Fruit fly (Drosophila melanogaster) whole organism, embryonic: ENCODE measurements around the gene jagn.

ENCODE experiments used
- CG1024 ChIP-seq: fragments of 200-800 bp; sonication (Bioruptor generic); IDR thresholded peaks from 2 replicates; pipeline ENCODE4 v1.3.6; 2022; ENCODE audit warnings: missing biosample characterization, missing genetic modification characterization
- CG10267 ChIP-seq: fragments of 200-800 bp; sonication (Bioruptor generic); optimal IDR thresholded peaks from 2 replicates; lab custom pipeline; 2018; ENCODE audit warnings: missing biosample characterization, mild to moderate bottlenecking, missing genetic modification characterization, moderate library complexity
- CG11085 ChIP-seq: fragments of 200-800 bp; sonication (Bioruptor generic); IDR thresholded peaks from 2 replicates; pipeline ENCODE4 v1.3.6; 2022; ENCODE audit warnings: missing biosample characterization, missing genetic modification characterization
- CG12219 ChIP-seq: fragments of 200-800 bp; sonication (Bioruptor generic); optimal IDR thresholded peaks from 3 replicates; lab custom pipeline; 2018; ENCODE audit warnings: missing biosample characterization, mild to moderate bottlenecking, missing genetic modification characterization
- CG15269 ChIP-seq: fragments of 200-800 bp; sonication (Bioruptor generic); optimal IDR thresholded peaks from 2 replicates; lab custom pipeline; 2018; ENCODE audit warnings: missing biosample characterization, mild to moderate bottlenecking, missing genetic modification characterization, moderate library complexity
- CG17359 ChIP-seq: fragments of 200-800 bp; sonication (Bioruptor generic); optimal IDR thresholded peaks from 3 replicates; lab custom pipeline; 2018; ENCODE audit warnings: missing biosample characterization, mild to moderate bottlenecking, missing genetic modification characterization, moderate library complexity
- CG1792 ChIP-seq: fragments of 200-800 bp; sonication (Bioruptor generic); optimal IDR thresholded peaks from 2 replicates; lab custom pipeline; 2016; ENCODE audit warnings: missing biosample characterization, missing genetic modification characterization
- CG2678 ChIP-seq: fragments of 200-800 bp; sonication (Bioruptor generic); optimal IDR thresholded peaks from 3 replicates; lab custom pipeline; 2019; ENCODE audit warnings: missing biosample characterization, mild to moderate bottlenecking, missing genetic modification characterization, moderate library complexity
- CG2712 ChIP-seq: fragments of 200-800 bp; optimal IDR thresholded peaks from 3 replicates; lab custom pipeline; 2019; ENCODE audit warnings: missing biosample characterization, mild to moderate bottlenecking, missing genetic modification characterization, moderate library complexity
- CG32532 ChIP-seq: fragments of 200-800 bp; sonication (Bioruptor generic); IDR thresholded peaks from 2 replicates; pipeline ENCODE4 v1.3.6; 2022; ENCODE audit warnings: missing biosample characterization, missing genetic modification characterization
- CG7963 ChIP-seq: fragments of 200-800 bp; sonication (Bioruptor generic); IDR thresholded peaks from 3 replicates; pipeline ENCODE4 v1.3.6; 2022; ENCODE audit warnings: missing biosample characterization, missing genetic modification characterization; ENCODE audit not compliant: partially characterized antibody
- CG8290 ChIP-seq, 3 experiments: fragments of 200-800 bp; sonication (Bioruptor generic); optimal IDR thresholded peaks; 2 replicates each; lab custom pipeline; 2016 to 2019; ENCODE audit warnings: missing biosample characterization in 3 of 3, missing genetic modification characterization in 3 of 3, mild to moderate bottlenecking in 2 of 3, moderate library complexity in 1 of 3
- CG9817 ChIP-seq: fragments of 200-800 bp; sonication (Bioruptor generic); optimal IDR thresholded peaks from 2 replicates; lab custom pipeline; 2018; ENCODE audit warnings: missing biosample characterization, mild to moderate bottlenecking, missing genetic modification characterization, moderate library complexity
- CHES-1-like ChIP-seq: fragments of 200-800 bp; sonication (Bioruptor generic); optimal IDR thresholded peaks from 2 replicates; lab custom pipeline; 2016; ENCODE audit warnings: missing biosample characterization, missing genetic modification characterization
- Dref ChIP-seq: fragments of 200-800 bp; sonication (Bioruptor generic); IDR thresholded peaks from 2 replicates; pipeline ENCODE4 v1.3.6; 2022; ENCODE audit warnings: missing biosample characterization, missing genetic modification characterization
- H2.0 ChIP-seq: fragments of 200-800 bp; sonication (Bioruptor generic); IDR thresholded peaks from 2 replicates; pipeline ENCODE4 v1.3.6; 2022; ENCODE audit warnings: missing biosample characterization, missing genetic modification characterization
- HLHmδ ChIP-seq: fragments of 200-800 bp; sonication (Bioruptor generic); optimal IDR thresholded peaks from 2 replicates; lab custom pipeline; 2018; ENCODE audit warnings: missing biosample characterization, mild to moderate bottlenecking, missing genetic modification characterization, moderate library complexity
- Hmr ChIP-seq: fragments of 200-800 bp; sonication (Bioruptor generic); optimal IDR thresholded peaks from 3 replicates; lab custom pipeline; 2017; ENCODE audit warnings: mild to moderate bottlenecking, missing biosample characterization, missing genetic modification reagents, missing genetic modification characterization
- Lpt ChIP-seq: fragments of >200 bp; optimal IDR thresholded peaks from 2 replicates; lab custom pipeline; 2018; ENCODE audit warnings: missing biosample characterization, missing genetic modification characterization
- Mrtf ChIP-seq: fragments of 200-800 bp; sonication (Bioruptor generic); IDR thresholded peaks from 3 replicates; pipeline ENCODE4 v1.3.6; 2022; ENCODE audit warnings: missing biosample characterization, missing genetic modification characterization
- NC2α ChIP-seq: fragments of 200-800 bp; sonication (Bioruptor generic); optimal IDR thresholded peaks from 2 replicates; lab custom pipeline; 2016; ENCODE audit warnings: missing biosample characterization, missing genetic modification characterization
- Nf-YA ChIP-seq: fragments of 200-800 bp; sonication (Bioruptor generic); IDR thresholded peaks from 2 replicates; pipeline ENCODE4 v1.3.6; 2022; ENCODE audit warnings: missing biosample characterization, missing genetic modification characterization
- PHDP ChIP-seq: fragments of 200-800 bp; sonication (Bioruptor generic); optimal IDR thresholded peaks from 3 replicates; lab custom pipeline; 2018; ENCODE audit warnings: missing biosample characterization, mild to moderate bottlenecking, missing genetic modification characterization, moderate library complexity
- Rfx ChIP-seq: fragments of 200-800 bp; sonication (Bioruptor generic); IDR thresholded peaks from 2 replicates; pipeline ENCODE4 v1.3.6; 2022; ENCODE audit warnings: missing biosample characterization, missing genetic modification characterization
- Usf ChIP-seq: fragments of 200-800 bp; sonication (Bioruptor generic); optimal IDR thresholded peaks from 2 replicates; lab custom pipeline; 2017; ENCODE audit warnings: missing genotype, missing biosample characterization, missing genetic modification characterization
- aop ChIP-seq: fragments of 200-800 bp; sonication (Bioruptor generic); IDR thresholded peaks from 2 replicates; pipeline ENCODE4 v1.3.6; 2022; ENCODE audit warnings: missing biosample characterization, missing genetic modification characterization
- bbx ChIP-seq: fragments of 200-800 bp; sonication (Bioruptor generic); IDR thresholded peaks from 2 replicates; pipeline ENCODE4 v1.3.6; 2022; ENCODE audit warnings: missing biosample characterization, missing genetic modification characterization; ENCODE audit not compliant: partially characterized antibody
- bsh ChIP-seq, 2 experiments: fragments of 200-800 bp; sonication (Bioruptor generic); optimal IDR thresholded peaks; 2 replicates each; lab custom pipeline; 2017 to 2018; ENCODE audit warnings: mild to moderate bottlenecking in 2 of 2, missing biosample characterization in 2 of 2, missing genetic modification characterization in 2 of 2, moderate library complexity in 1 of 2
- chinmo ChIP-seq: fragments of 200-800 bp; sonication (Bioruptor generic); IDR thresholded peaks from 4 replicates; pipeline ENCODE4 v1.3.6; 2022; ENCODE audit warnings: missing biosample characterization, missing genetic modification characterization; ENCODE audit not compliant: partially characterized antibody
- corto ChIP-seq: fragments of 200-800 bp; sonication (Bioruptor generic); optimal IDR thresholded peaks from 2 replicates; lab custom pipeline; 2016; ENCODE audit warnings: missing biosample characterization, mild to moderate bottlenecking, missing genetic modification characterization, moderate library complexity
- dan ChIP-seq: fragments of 200-800 bp; sonication (Bioruptor generic); IDR thresholded peaks from 2 replicates; pipeline ENCODE4 v1.3.6; 2022; ENCODE audit warnings: missing biosample characterization, missing genetic modification characterization
- dm ChIP-seq: fragments of 200-800 bp; sonication (Bioruptor generic); optimal IDR thresholded peaks from 3 replicates; lab custom pipeline; 2016; ENCODE audit warnings: missing biosample characterization, missing genetic modification characterization
- dmrt99B ChIP-seq: fragments of 200-800 bp; sonication (Bioruptor generic); optimal IDR thresholded peaks from 2 replicates; lab custom pipeline; 2018; ENCODE audit warnings: missing biosample characterization, mild to moderate bottlenecking, missing genetic modification characterization, moderate library complexity
- dpn ChIP-seq, 2 experiments: fragments of 200-800 bp; sonication (Bioruptor generic); optimal IDR thresholded peaks; 3 replicates each; lab custom pipeline; 2016; ENCODE audit warnings: missing biosample characterization in 2 of 2, missing genetic modification characterization in 2 of 2
- ftz-f1 ChIP-seq: fragments of 200-800 bp; sonication (Bioruptor generic); optimal IDR thresholded peaks from 2 replicates; lab custom pipeline; 2016; ENCODE audit warnings: missing biosample characterization, missing genetic modification characterization
- grn ChIP-seq: fragments of 200-800 bp; sonication (Bioruptor generic); optimal IDR thresholded peaks from 3 replicates; lab custom pipeline; 2017; ENCODE audit warnings: missing biosample characterization, missing genetic modification characterization
- jumu ChIP-seq: fragments of 200-800 bp; sonication (Bioruptor generic); optimal IDR thresholded peaks from 3 replicates; lab custom pipeline; 2016; ENCODE audit warnings: missing biosample characterization, missing genetic modification characterization
- klu ChIP-seq: fragments of 200-800 bp; sonication (Bioruptor generic); IDR thresholded peaks from 2 replicates; pipeline ENCODE4 v1.3.6; 2022; ENCODE audit warnings: missing biosample characterization, missing genetic modification characterization
- lola ChIP-seq, 3 experiments: fragments of >200 bp in 2 of 3; fragments of 200-800 bp in 1 of 3; sonication (Bioruptor generic) in 1 of 3; optimal IDR thresholded peaks; 2 replicates each; lab custom pipeline; 2017 to 2019; ENCODE audit warnings: missing biosample characterization in 3 of 3, missing genetic modification characterization in 3 of 3, mild to moderate bottlenecking in 1 of 3, moderate library complexity in 1 of 3
- nau ChIP-seq: fragments of 200-800 bp; sonication (Bioruptor generic); optimal IDR thresholded peaks from 3 replicates; lab custom pipeline; 2017; ENCODE audit warnings: missing biosample characterization, mild to moderate bottlenecking, missing genetic modification characterization, missing genetic modification reagents
- otp ChIP-seq: fragments of 200-800 bp; sonication (Bioruptor generic); IDR thresholded peaks from 3 replicates; pipeline ENCODE4, ENCODE4 v1.3.6; 2022; ENCODE audit warnings: missing biosample characterization, missing genetic modification characterization
- phol ChIP-seq: fragments of 200-800 bp; sonication (Bioruptor generic); optimal IDR thresholded peaks from 3 replicates; lab custom pipeline; 2018; ENCODE audit warnings: missing biosample characterization, mild to moderate bottlenecking, missing genetic modification characterization, moderate library complexity
- sens ChIP-seq: fragments of 200-800 bp; sonication (Bioruptor generic); peaks from one replicate; lab custom pipeline; 2016; ENCODE audit warnings: missing biosample characterization, missing genetic modification characterization
- sisA ChIP-seq: fragments of 200-800 bp; sonication (Bioruptor generic); IDR thresholded peaks from 2 replicates; pipeline ENCODE4 v1.3.6; 2022; ENCODE audit warnings: missing biosample characterization, missing genetic modification characterization
- slbo ChIP-seq: fragments of 200-800 bp; sonication (Bioruptor generic); IDR thresholded peaks from 2 replicates; pipeline ENCODE4 v1.3.6; 2022; ENCODE audit warnings: missing biosample characterization, missing genetic modification characterization
- tup ChIP-seq: fragments of 200-800 bp; sonication (Bioruptor generic); optimal IDR thresholded peaks from 2 replicates; lab custom pipeline; 2016; ENCODE audit warnings: missing biosample characterization, mild to moderate bottlenecking, missing genetic modification characterization, moderate library complexity
- tx ChIP-seq: fragments of 200-800 bp; sonication (Bioruptor generic); optimal IDR thresholded peaks from 2 replicates; lab custom pipeline; 2016; ENCODE audit warnings: missing biosample characterization, missing genetic modification characterization
- wek ChIP-seq: fragments of 200-800 bp; sonication (Bioruptor generic); optimal IDR thresholded peaks from 3 replicates; lab custom pipeline; 2018; ENCODE audit warnings: missing biosample characterization, mild to moderate bottlenecking, missing genetic modification characterization, moderate library complexity
- wor ChIP-seq: fragments of 200-800 bp; sonication (Bioruptor generic); IDR thresholded peaks from 2 replicates; pipeline ENCODE4 v1.3.6; 2022; ENCODE audit warnings: missing biosample characterization, missing genetic modification characterization

Gene jagn

DNA sequence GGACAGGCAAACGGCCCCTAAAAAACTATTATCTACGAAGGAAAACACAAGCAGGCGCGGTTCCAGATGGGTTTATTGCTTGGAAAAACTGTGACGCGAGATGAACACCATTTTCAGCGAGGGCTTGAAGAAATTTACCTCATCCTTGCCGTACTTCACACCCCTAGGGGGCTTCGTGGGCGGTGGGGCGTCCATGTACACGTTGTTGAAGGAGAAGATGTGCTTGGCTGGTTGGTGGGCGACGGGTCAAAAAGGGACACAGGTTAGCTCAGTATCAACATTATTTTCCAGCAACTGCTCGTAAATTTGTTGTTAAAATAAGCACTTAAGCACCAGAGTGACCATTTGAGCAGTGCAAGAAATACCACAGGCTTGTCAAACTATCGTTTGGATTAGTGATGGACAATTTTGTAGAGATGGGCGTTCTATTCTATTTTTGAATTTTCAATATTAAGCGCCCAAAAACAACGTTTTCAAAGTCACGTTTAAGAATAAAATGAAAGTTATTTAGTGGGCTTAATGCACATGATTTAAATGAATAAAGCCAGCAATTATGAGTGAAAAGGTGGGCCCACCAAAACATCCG, 20.4 kb upstream of the jagn start, which contains the start of gene Sec8 (continued):
- TF ChIP-seq CG9817 (tag; lab: Kevin White, UChicago) (peak; percentile 30), Dref (peak; percentile 51), CG2712 (tag; lab: Kevin White, UChicago) (peak; percentile 60), Nf-YA (GFP tag; lab: Robert Waterston, UW) (no peak; the same call in 1 of the 2 replicates), CG12219 (GFP tag; lab: Kevin White, UChicago) (no peak), CHES-1-like (GFP tag; lab: Kevin White, UChicago) (peak; percentile 78), jumu (GFP tag; lab: Kevin White, UChicago) (peak; percentile 63), otp (no peak), lola (GFP tag; optimal IDR thresholded peaks at IDR 0.05; lab: Kevin White, UChicago) (peak in 1 of 3 experiments; percentile 12), CG2678 (no peak), corto (GFP tag; lab: Kevin White, UChicago) (no peak), CG17359 (tag; lab: Kevin White, UChicago) (no peak), Rfx (GFP tag; lab: Robert Waterston, UW) (peak; percentile 66; the same call in 1 of the 2 replicates), CG11085 (GFP tag; lab: Robert Waterston, UW) (no peak), bbx (GFP tag; lab: Robert Waterston, UW) (peak; percentile 88), chinmo (GFP tag; lab: Robert Waterston, UW) (peak; percentile 81; the same call in 2 of the 4 replicates), CG1024 (GFP tag; lab: Robert Waterston, UW) (no peak), Mrtf (GFP tag; lab: Robert Waterston, UW) (0 out of 3 replicates have a peak, but pooled peaks have one; percentile 6), Lpt (GFP tag; lab: Kevin White, UChicago) (no peak), nau (GFP tag; lab: Kevin White, UChicago) (no peak), dpn (GFP tag; optimal IDR thresholded peaks at IDR 0.05; lab: Kevin White, UChicago) (peak; percentile 42 to 52), phol (tag; lab: Kevin White, UChicago) (peak; percentile 53), sisA (GFP tag; lab: Robert Waterston, UW) (no peak), CG15269 (tag; lab: Kevin White, UChicago) (no peak), dm (GFP tag; lab: Kevin White, UChicago) (peak; percentile 4), CG1792 (GFP tag; lab: Kevin White, UChicago) (peak; percentile 14), aop (no peak), NC2α (GFP tag; lab: Kevin White, UChicago) (no peak), klu (GFP tag; lab: Robert Waterston, UW) (no peak), CG10267 (peak; percentile 64), Hmr (GFP tag; lab: Kevin White, UChicago) (no peak), PHDP (tag; lab: Kevin White, UChicago) (no peak), H2.0 (GFP tag; lab: Robert Waterston, UW) (no peak), grn (GFP tag; lab: Kevin White, UChicago) (no peak), tx (peak; percentile 40), dan (no peak), wek (GFP tag; lab: Kevin White, UChicago) (no peak), tup (GFP tag; lab: Kevin White, UChicago) (no peak), Usf (GFP tag; lab: Kevin White, UChicago) (no peak), CG7963 (GFP tag; lab: Robert Waterston, UW) (peak; percentile 55; the same call in 2 of the 3 replicates), wor (no peak), CG32532 (GFP tag; lab: Robert Waterston, UW) (peak; percentile 61), slbo (GFP tag; lab: Robert Waterston, UW) (peak; percentile 68), bsh (GFP tag; optimal IDR thresholded peaks at IDR 0.05; lab: Kevin White, UChicago) (no peak), dmrt99B (tag; lab: Kevin White, UChicago) (no peak), CG8290 (GFP tag; optimal IDR thresholded peaks at IDR 0.05; lab: Kevin White, UChicago) (peak; percentile 36), CG8290 (tag; optimal IDR thresholded peaks at IDR 0.05; lab: Kevin White, UChicago) (no peak), ftz-f1 (GFP tag; lab: Kevin White, UChicago) (no peak), sens (peak; percentile 75), HLHmδ (GFP tag; lab: Kevin White, UChicago) (no peak)
